Worm (Caenorhabditis elegans) whole organism, dauer: ENCODE measurements around the gene Y39A3A.3.
"Not testable (repeated sequence)": the region's sequence is repeated elsewhere in the genome, so short reads cannot be mapped to it uniquely, and the experiment has no call there.

Source experiments
- unc-62 ChIP-seq: sonication (generic microtip); optimal IDR thresholded peaks from 2 replicates; lab custom pipeline; 2017; ENCODE audit warnings: missing biosample characterization, missing genetic modification reagents, missing genetic modification characterization

Y39A3A.3 gene

ce11 chrIII:2089453-2089852, 21.3 kb upstream of the Y39A3A.3 start:
- TF ChIP-seq unc-62, result no peak

DNA sequence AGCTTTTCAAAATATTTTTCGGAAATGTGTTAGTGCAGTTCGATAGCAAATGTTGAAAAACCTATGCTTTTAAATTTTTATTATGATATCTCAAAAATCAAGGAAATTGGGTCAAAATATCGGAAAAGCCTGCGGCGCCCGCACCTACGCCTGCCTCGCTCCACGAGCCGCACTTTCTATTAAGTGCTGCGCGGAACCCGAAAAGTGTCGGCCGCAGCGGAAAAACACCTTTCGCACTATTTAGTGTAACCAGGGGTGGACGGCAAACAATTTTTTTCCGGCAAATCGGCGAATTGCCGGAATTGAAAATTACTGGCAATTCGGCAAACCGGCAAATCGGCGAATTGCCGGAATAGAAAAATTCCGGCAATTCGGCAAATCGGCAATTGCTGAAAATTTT, 16.7 kb upstream of the Y39A3A.3 start:
- no peak for TF ChIP-seq unc-62

ce11 chrIII:2082519-2082918, 14.4 kb upstream of the Y39A3A.3 start, which contains the start of gene cpt-3:
Gene cpt-3, plus strand, starts transcription at chrIII:2082819.
- TF ChIP-seq unc-62, result not testable (repeated sequence)

- TF ChIP-seq unc-62, result no peak
Measured at ce11 chrIII:2076546-2077134, 8.5 kb upstream of the Y39A3A.3 start, which contains the start of gene Y39A3A.4. Gene Y39A3A.4, minus strand, starts transcription at chrIII:2076596.

DNA sequence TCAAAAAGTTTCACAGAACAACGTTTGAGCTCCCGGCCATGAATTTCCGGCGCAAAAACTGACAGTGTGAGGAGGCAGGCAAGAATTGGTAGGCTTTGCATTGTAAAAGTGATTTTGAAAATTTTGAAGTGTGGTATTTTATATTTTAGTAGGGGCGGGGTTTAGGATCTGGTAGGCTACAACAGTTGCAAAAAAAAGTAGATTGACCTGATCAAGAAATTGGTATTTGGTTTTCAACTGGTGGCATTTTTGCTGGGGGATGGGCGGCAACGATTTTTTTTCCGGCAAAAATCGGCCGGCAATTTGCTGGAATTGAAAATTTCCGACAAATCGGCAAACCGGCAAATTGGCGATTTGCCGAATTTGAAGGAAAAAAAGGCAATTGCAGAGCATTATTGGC, 7.3 kb downstream of the Y39A3A.3 start, which contains the start of gene ins-16:
TSS of gene ins-16 (minus strand) at position 101 of the 400 bp plus-strand sequence.
- TF ChIP-seq unc-62, result no peak

- TF ChIP-seq unc-62, result no peak
Measured at ce11 chrIII:2060068-2060467, 8.1 kb downstream of the Y39A3A.3 start.

DNA sequence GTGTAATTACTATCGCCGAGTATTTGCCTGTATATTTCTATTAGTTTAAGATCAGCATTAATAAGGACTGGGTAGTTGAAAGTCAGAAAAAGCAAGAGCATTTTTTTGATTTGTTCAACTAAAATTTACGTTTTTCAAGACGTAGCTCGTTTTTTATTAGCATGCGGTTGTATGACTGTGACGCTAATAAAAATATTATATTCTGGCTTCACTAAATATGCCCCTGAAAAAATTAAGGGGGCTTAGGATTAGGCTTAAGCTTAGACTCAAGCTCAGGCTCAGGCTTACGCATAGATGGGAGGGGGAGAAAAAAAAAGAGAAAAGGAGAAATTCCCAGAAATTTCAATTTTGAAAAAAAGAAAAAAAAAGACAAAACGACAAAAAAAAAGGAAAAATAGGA, 10.6 kb downstream of the Y39A3A.3 start, which contains the start of gene Y39A3A.2:
TSS of gene Y39A3A.2 (minus strand) at position 101 of the 400 bp plus-strand sequence.
- no peak for TF ChIP-seq unc-62

ce11 chrIII:2054084-2054483, 14.1 kb downstream of the Y39A3A.3 start, which contains the start of gene M01E10.3:
Gene M01E10.3, minus strand, starts transcription at chrIII:2054184.
- TF ChIP-seq unc-62, result no peak

- no peak for TF ChIP-seq unc-62
Measured at ce11 chrIII:2053433-2053832, 14.7 kb downstream of the Y39A3A.3 start.

DNA sequence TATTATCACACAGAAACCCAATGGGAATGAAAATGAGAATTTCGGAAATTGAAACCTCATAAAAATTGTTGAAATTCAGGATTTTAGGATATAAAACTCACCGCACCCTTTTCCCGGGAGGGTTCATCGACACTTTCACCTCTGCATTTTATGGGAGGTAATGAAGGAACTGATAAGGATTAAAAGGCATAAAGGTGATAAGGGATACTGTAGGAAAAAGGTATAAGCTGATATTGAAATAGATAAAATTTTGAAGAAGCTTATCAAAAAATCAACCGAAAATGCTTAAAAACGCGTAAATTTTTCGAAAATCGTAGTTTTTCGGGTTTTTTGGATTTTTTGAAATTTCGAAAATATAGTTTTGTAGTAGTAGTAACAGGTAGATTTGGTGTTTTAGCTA, 17.7 kb downstream of the Y39A3A.3 start:
- no peak for TF ChIP-seq unc-62

DNA sequence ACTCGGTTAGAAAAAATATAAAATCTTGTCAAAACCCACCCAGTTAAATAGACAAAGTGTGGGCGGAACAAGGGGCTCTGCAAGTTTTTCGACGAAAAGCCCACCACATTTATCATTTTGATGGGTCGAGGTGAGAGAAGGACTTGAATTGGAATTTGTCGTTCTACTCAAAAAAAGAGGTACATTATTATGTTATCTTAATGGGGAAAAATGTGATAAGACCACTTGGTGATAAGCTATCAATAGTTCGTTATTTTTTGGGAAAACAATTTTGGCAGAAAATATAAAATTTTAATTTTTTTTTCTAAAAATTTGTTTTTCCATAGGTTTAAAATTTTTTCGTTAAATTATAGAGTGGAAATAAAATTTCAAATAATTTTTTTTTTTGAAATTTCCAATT, 18.3 kb downstream of the Y39A3A.3 start:
- TF ChIP-seq unc-62, result no peak

ce11 chrIII:2047907-2048306, 20.2 kb downstream of the Y39A3A.3 start, which contains the start of gene dpy-1:
Gene dpy-1, minus strand, starts transcription at chrIII:2048007.
- TF ChIP-seq unc-62, result no peak

- no peak for TF ChIP-seq unc-62
Measured at ce11 chrIII:2032327-2033093, 35.6 kb downstream of the Y39A3A.3 start.

ce11 chrIII:2031746-2032145, 36.4 kb downstream of the Y39A3A.3 start:
- no peak for TF ChIP-seq unc-62

ce11 chrIII:2030776-2031565, 37.2 kb downstream of the Y39A3A.3 start:
- TF ChIP-seq unc-62, result no peak

- no peak for TF ChIP-seq unc-62
Measured at ce11 chrIII:2027517-2027916, 40.6 kb downstream of the Y39A3A.3 start.

- TF ChIP-seq unc-62, result no peak
Measured at ce11 chrIII:2021495-2021894, 46.7 kb downstream of the Y39A3A.3 start, which contains the start of gene ckr-2. Gene ckr-2, minus strand, starts transcription at chrIII:2021595.
